Worm (Caenorhabditis elegans) whole organism, L2 larva: ENCODE results near the gene pst-1.

Experiments used
- nhr-11 ChIP-seq: fragments of 150-350 bp; optimal IDR thresholded peaks from 2 replicates; lab custom pipeline; 2014; ENCODE audit warnings: missing biosample characterization, missing genetic modification characterization
- nhr-12 ChIP-seq: fragments of 150-350 bp; optimal IDR thresholded peaks from 2 replicates; lab custom pipeline; 2014; ENCODE audit warnings: missing biosample characterization, missing genetic modification characterization
- skn-1 ChIP-seq: sonication (generic microtip); optimal IDR thresholded peaks from 2 replicates; lab custom pipeline; 2017; ENCODE audit warnings: missing biosample characterization, missing genetic modification characterization
- unc-62 ChIP-seq: fragments of 150-350 bp; optimal IDR thresholded peaks from 2 replicates; lab custom pipeline; 2014; ENCODE audit warnings: missing biosample characterization, missing genetic modification reagents, missing genetic modification characterization

- TF ChIP-seq unc-62 (GFP tag; lab: Kevin White, UChicago) (no peak), nhr-12 (tag; lab: Kevin White, UChicago) (no peak), nhr-11 (tag; lab: Kevin White, UChicago) (no peak), skn-1 (tag; lab: Kevin White, UChicago) (no peak)
Measured at ce11 chrV:5995598-5995997, 52.3 kb downstream of the pst-1 start.
